Worm (Caenorhabditis elegans): ENCODE data around the gene pkc-1.

- TF ChIP-seq zip-4 (GFP tag; optimal IDR thresholded peaks at IDR 0.05) (no peak), ama-1 (optimal IDR thresholded peaks at IDR 0.05) (no peak), pag-3 (tag; optimal IDR thresholded peaks at IDR 0.05; ENCODE audit: borderline replicate concordance, insufficient read depth) (no peak), aly-2 (tag; optimal IDR thresholded peaks at IDR 0.05) (no peak), vab-15 (tag; optimal IDR thresholded peaks at IDR 0.05) (no peak), lin-15B (tag; optimal IDR thresholded peaks at IDR 0.05) (no peak)
Measured at ce11 chrV:12074886-12075285, 42.9 kb upstream of the pkc-1 start, which contains the start of gene R07B7.6.

Data from whole organism, L1 larva.